Fruit fly (Drosophila melanogaster): Measurements from ENCODE around the gene CG17350.

The CG17350 gene

dm6 chr2L:19430343-19430742 lies 49.6 kb downstream of the CG17350 start, which contains the start of gene RtcB (continued):
- peak; percentile 17 for TF ChIP-seq lilli (GFP tag; optimal IDR thresholded peaks at IDR 0.05)
- no peak for TF ChIP-seq gce (GFP tag; IDR thresholded peaks at IDR 0.05)
- TF ChIP-seq CG15073 (GFP tag; optimal IDR thresholded peaks at IDR 0.05) = no peak
- no peak for TF ChIP-seq Atf3 (GFP tag; optimal IDR thresholded peaks at IDR 0.05)
- no peak for TF ChIP-seq Trl (optimal IDR thresholded peaks at IDR 0.05)
- TF ChIP-seq Trl (GFP tag; optimal IDR thresholded peaks at IDR 0.05) = no peak
- TF ChIP-seq nerfin-2 (GFP tag; IDR thresholded peaks at IDR 0.05; ENCODE audit: partially characterized antibody) = peak; percentile 86
- peak; percentile 68 for TF ChIP-seq MBD-R2 (GFP tag; IDR thresholded peaks at IDR 0.05)
- peak; percentile 37 for TF ChIP-seq CG12659 (GFP tag; optimal IDR thresholded peaks at IDR 0.05)
- no peak for TF ChIP-seq bowl (GFP tag; IDR thresholded peaks at IDR 0.05)
- no peak for TF ChIP-seq Nf-YC (tag; optimal IDR thresholded peaks at IDR 0.05)
- no peak for TF ChIP-seq emc (GFP tag; optimal IDR thresholded peaks at IDR 0.05)
- TF ChIP-seq maf-S (GFP tag; optimal IDR thresholded peaks at IDR 0.05) = no peak
- TF ChIP-seq CG4328 (GFP tag; optimal IDR thresholded peaks at IDR 0.05) = no peak
- no peak for TF ChIP-seq twi (tag; optimal IDR thresholded peaks at IDR 0.05)
- TF ChIP-seq fd102C (GFP tag; optimal IDR thresholded peaks at IDR 0.05) = no peak
- no peak for TF ChIP-seq CG6654 (GFP tag; optimal IDR thresholded peaks at IDR 0.05)
- TF ChIP-seq CG3726 (GFP tag; IDR thresholded peaks at IDR 0.05) = no peak
- TF ChIP-seq CG6689 (GFP tag; IDR thresholded peaks at IDR 0.05) = no peak
- no peak for TF ChIP-seq en (GFP tag; optimal IDR thresholded peaks at IDR 0.05)
- no peak for TF ChIP-seq ems (GFP tag; optimal IDR thresholded peaks at IDR 0.05)
- no peak for TF ChIP-seq CG5180 (GFP tag; optimal IDR thresholded peaks at IDR 0.05)
- TF ChIP-seq fd3F (GFP tag; optimal IDR thresholded peaks at IDR 0.05) = no peak
- no peak for TF ChIP-seq mirr (GFP tag; optimal IDR thresholded peaks at IDR 0.05)
- TF ChIP-seq CG1024 (GFP tag; IDR thresholded peaks at IDR 0.05) = no peak
- TF ChIP-seq Oaz (GFP tag; IDR thresholded peaks at IDR 0.05) = no peak
- no peak for TF ChIP-seq CG14014 (GFP tag; IDR thresholded peaks at IDR 0.05)
- TF ChIP-seq inv (GFP tag; IDR thresholded peaks at IDR 0.05; ENCODE audit: partially characterized antibody) = peak; percentile 96
- TF ChIP-seq E2f1 (GFP tag; IDR thresholded peaks at IDR 0.05) = no peak
- no peak for TF ChIP-seq Hand (GFP tag; optimal IDR thresholded peaks at IDR 0.05)
- TF ChIP-seq vnd (GFP tag; IDR thresholded peaks at IDR 0.05; ENCODE audit: partially characterized antibody) = peak; percentile 97
- TF ChIP-seq CG34224 (GFP tag; IDR thresholded peaks at IDR 0.05; ENCODE audit: partially characterized antibody) = peak; percentile 89
- TF ChIP-seq bsh (GFP tag; optimal IDR thresholded peaks at IDR 0.05) = no peak
- TF ChIP-seq Stat92E (GFP tag; optimal IDR thresholded peaks at IDR 0.05) = no peak
- peak; percentile 95 for TF ChIP-seq bbx (GFP tag; IDR thresholded peaks at IDR 0.05; ENCODE audit: partially characterized antibody)
- TF ChIP-seq insv (GFP tag; optimal IDR thresholded peaks at IDR 0.05) = peak in 1 of 2 experiments; percentile 55
- no peak for TF ChIP-seq jing (GFP tag; optimal IDR thresholded peaks at IDR 0.05)
- TF ChIP-seq CG2120 (GFP tag; optimal IDR thresholded peaks at IDR 0.05) = peak; percentile 30
- TF ChIP-seq MESR4 (GFP tag; optimal IDR thresholded peaks at IDR 0.05) = no peak
- no peak for TF ChIP-seq CG3847 (GFP tag; IDR thresholded peaks at IDR 0.05)
- no peak for TF ChIP-seq CG18599 (GFP tag; optimal IDR thresholded peaks at IDR 0.05)
- TF ChIP-seq Dfd (GFP tag; optimal IDR thresholded peaks at IDR 0.05) = peak in 1 of 2 experiments; percentile 62
- TF ChIP-seq tgo (GFP tag; IDR thresholded peaks at IDR 0.05) = peak; percentile 15; the same call in 1 of the 3 replicates
- no peak for TF ChIP-seq fd64A (GFP tag; optimal IDR thresholded peaks at IDR 0.05)
- TF ChIP-seq nmo (GFP tag; optimal IDR thresholded peaks at IDR 0.05) = peak; percentile 74
- no peak for TF ChIP-seq CG1647 (GFP tag; optimal IDR thresholded peaks at IDR 0.05)
- TF ChIP-seq CG12942 (GFP tag; optimal IDR thresholded peaks at IDR 0.05) = no peak
- no peak for TF ChIP-seq Hr3 (GFP tag; optimal IDR thresholded peaks at IDR 0.05)
- no peak for TF ChIP-seq CG4820 (GFP tag; optimal IDR thresholded peaks at IDR 0.05)
- no peak for TF ChIP-seq Lim3 (GFP tag; IDR thresholded peaks at IDR 0.05)
- no peak for TF ChIP-seq CG6254 (GFP tag; optimal IDR thresholded peaks at IDR 0.05)
